Worm (Caenorhabditis elegans): Measurements from ENCODE around the gene Y81G3A.1.
A peak's percentile ranks its signal among the peaks of the same experiment; 100 is the strongest.
"Not testable (repeated sequence)": the region's sequence is repeated elsewhere in the genome, so short reads cannot be mapped to it uniquely, and the experiment has no call there.

The Y81G3A.1 gene

DNA sequence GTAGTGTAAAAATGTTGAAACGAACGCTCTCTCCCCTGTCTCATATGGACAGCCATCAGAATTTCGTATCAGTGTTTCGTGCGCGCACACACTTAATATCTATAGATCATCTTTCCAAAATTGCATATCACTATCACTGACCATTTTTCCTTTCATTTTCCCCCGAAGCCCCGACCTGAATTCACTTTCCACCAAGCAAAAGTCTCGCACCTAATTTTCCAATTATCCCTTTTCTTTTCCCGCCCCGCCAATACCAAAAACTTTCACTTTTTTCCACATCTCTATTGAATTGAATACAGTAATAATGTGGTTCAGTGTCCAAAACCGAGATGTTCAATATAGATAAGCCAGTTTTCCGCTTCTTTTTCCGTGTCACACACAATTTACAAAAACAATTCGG, 30.3 kb downstream of the Y81G3A.1 start:
- TF ChIP-seq ceh-82 (tag; optimal IDR thresholded peaks at IDR 0.05), result no peak
- no peak for TF ChIP-seq sptf-1 (tag; optimal IDR thresholded peaks at IDR 0.05)
- TF ChIP-seq blmp-1 (tag; optimal IDR thresholded peaks at IDR 0.05), result peak; percentile 98

ce11 chrII:13050050-13050449, 33.7 kb downstream of the Y81G3A.1 start:
- TF ChIP-seq nhr-47 (tag; optimal IDR thresholded peaks at IDR 0.05), result no peak
- TF ChIP-seq snpc-4 (tag; optimal IDR thresholded peaks at IDR 0.05), result peak; percentile 47

ce11 chrII:13047609-13048008, 36.1 kb downstream of the Y81G3A.1 start, which contains the start of gene F42G4.2:
F42G4.2 (plus strand) TSS chrII:13047909.
- not testable (repeated sequence) for TF ChIP-seq dpl-1 (GFP tag; optimal IDR thresholded peaks at IDR 0.05); ces-1 (GFP tag; optimal IDR thresholded peaks at IDR 0.05); C16A3.4 (tag; optimal IDR thresholded peaks at IDR 0.05)

DNA sequence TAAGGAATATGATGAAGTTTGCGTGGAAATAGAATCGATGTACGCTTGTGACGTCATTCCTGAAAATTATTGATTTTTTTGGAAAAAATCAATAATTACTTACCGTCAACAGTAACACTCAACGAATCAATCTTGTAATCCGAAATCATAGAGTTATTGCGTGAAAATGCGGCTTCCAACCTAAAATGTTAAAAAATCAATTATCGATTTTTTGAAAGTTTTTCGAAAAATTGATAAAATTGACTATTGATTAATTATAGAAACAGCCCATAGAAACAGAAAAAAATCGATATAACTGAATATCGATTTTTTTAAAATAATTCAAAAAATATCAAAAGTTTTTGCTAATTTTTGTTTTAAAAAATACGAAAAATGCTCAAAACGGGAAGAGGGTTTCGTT, 36.6 kb downstream of the Y81G3A.1 start, which contains the start of gene F42G4.7:
F42G4.7 (minus strand) TSS at position 185 of the 400 bp plus-strand sequence.
- not testable (repeated sequence) for TF ChIP-seq sup-37 (GFP tag; optimal IDR thresholded peaks at IDR 0.05); tbx-2 (tag; optimal IDR thresholded peaks at IDR 0.05); nhr-71 (tag; optimal IDR thresholded peaks at IDR 0.05)

DNA sequence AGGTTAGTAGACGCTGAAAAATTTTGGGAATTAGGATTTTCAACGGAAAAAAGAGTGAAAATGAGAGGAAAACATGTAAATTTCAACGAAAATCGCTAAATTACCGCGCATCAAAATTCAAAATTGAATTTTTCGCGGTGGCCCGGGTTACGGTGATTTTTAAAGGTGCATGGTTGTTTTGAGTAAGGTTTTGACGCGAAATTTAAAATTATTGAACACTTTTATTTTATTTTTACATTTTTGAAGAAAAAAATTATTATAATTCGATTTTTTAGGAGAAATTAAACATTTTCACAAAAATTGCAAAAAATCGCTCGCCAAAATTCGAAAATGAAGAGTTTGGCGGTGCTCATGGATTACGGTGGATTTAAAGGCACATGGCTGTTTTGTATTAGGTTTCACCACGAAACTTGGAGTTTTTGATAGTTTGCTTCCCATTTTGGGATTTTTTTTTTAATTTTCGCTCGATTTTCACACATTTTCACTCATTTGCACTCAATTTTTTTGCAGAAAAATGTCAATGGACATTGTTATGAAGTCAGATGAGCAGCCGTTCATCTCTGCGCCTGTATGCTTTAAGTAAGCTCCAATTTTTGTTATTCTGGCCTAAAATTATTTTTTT, 40.2 kb downstream of the Y81G3A.1 start, which contains the start of gene puf-6:
puf-6 (minus strand) TSS at position 13 of the 622 bp plus-strand sequence.
- TF ChIP-seq sox-4, unc-86, vab-15 (tag; optimal IDR thresholded peaks at IDR 0.05): not testable (repeated sequence)

ce11 chrII:13036717-13037116, 47.0 kb downstream of the Y81G3A.1 start, which contains the start of gene F18A11.3:
F18A11.3 (minus strand) TSS chrII:13036841.
- peak; percentile 29 for TF ChIP-seq skn-1 (tag; optimal IDR thresholded peaks at IDR 0.05)
- TF ChIP-seq pag-3 (tag; optimal IDR thresholded peaks at IDR 0.05; ENCODE audit: borderline replicate concordance, insufficient read depth), result peak; percentile 43
- TF ChIP-seq efl-1 (optimal IDR thresholded peaks at IDR 0.05), result peak; percentile 14 to 37
- peak; percentile 43 to 47 for TF ChIP-seq efl-1 (GFP tag; optimal IDR thresholded peaks at IDR 0.05 in 1 of 2)
- TF ChIP-seq snu-23 (GFP tag; optimal IDR thresholded peaks at IDR 0.05), result peak; percentile 17
- no peak for TF ChIP-seq aha-1 (tag; optimal IDR thresholded peaks at IDR 0.05)
- TF ChIP-seq nhr-47 (tag; optimal IDR thresholded peaks at IDR 0.05), result peak; percentile 3
- no peak for TF ChIP-seq nhr-12 (tag; optimal IDR thresholded peaks at IDR 0.05)
- TF ChIP-seq lin-35 (GFP tag; optimal IDR thresholded peaks at IDR 0.05), result peak; percentile 39 to 67
- peak; percentile 37 for TF ChIP-seq blmp-1 (tag; optimal IDR thresholded peaks at IDR 0.05)
- no peak for TF ChIP-seq tbx-2 (tag; optimal IDR thresholded peaks at IDR 0.05)
- peak; percentile 7 for TF ChIP-seq C16A3.4 (tag; optimal IDR thresholded peaks at IDR 0.05)
- peak; percentile 32 for TF ChIP-seq mep-1 (tag; optimal IDR thresholded peaks at IDR 0.05)
- TF ChIP-seq lsy-2 (tag; optimal IDR thresholded peaks at IDR 0.05), result peak in 1 of 2 experiments; percentile 56
- TF ChIP-seq swsn-7 (tag; optimal IDR thresholded peaks at IDR 0.05), result peak; percentile 8
- peak; percentile 2 for TF ChIP-seq unc-130 (tag; optimal IDR thresholded peaks at IDR 0.05)
- TF ChIP-seq F16B12.6 (tag; optimal IDR thresholded peaks at IDR 0.05), result no peak
- peak in 2 of 3 experiments; percentile 21 to 52 for TF ChIP-seq dpl-1 (GFP tag; optimal IDR thresholded peaks at IDR 0.05)
